Fruit fly (Drosophila melanogaster): ENCODE data around the gene CG43348.

CG43348 gene

dm6 chr2L:1158519-1159319 lies 40.5 kb upstream of the CG43348 start, which contains the start of gene Tango14 (continued):
- TF ChIP-seq lola (GFP tag; optimal IDR thresholded peaks at IDR 0.05) = peak in 1 of 3 experiments; percentile 14
- TF ChIP-seq CG17328 (GFP tag; IDR thresholded peaks at IDR 0.05) = no peak
- TF ChIP-seq CG31388 (GFP tag; optimal IDR thresholded peaks at IDR 0.05) = no peak
- no peak for TF ChIP-seq CG2116 (GFP tag; optimal IDR thresholded peaks at IDR 0.05)
- TF ChIP-seq CG1647 (GFP tag; optimal IDR thresholded peaks at IDR 0.05) = no peak
- TF ChIP-seq CG1603 (tag; optimal IDR thresholded peaks at IDR 0.05) = no peak
- no peak for TF ChIP-seq CG11695 (GFP tag; IDR thresholded peaks at IDR 0.05)
- no peak for TF ChIP-seq sima (GFP tag; optimal IDR thresholded peaks at IDR 0.05)
- TF ChIP-seq CG16779 (GFP tag; IDR thresholded peaks at IDR 0.05) = no peak
- no peak for TF ChIP-seq sim (GFP tag; IDR thresholded peaks at IDR 0.05)
- no peak for TF ChIP-seq dmrt11E (tag; optimal IDR thresholded peaks at IDR 0.05)
- TF ChIP-seq kay (GFP tag; optimal IDR thresholded peaks at IDR 0.05) = no peak
- no peak for TF ChIP-seq ase (GFP tag; IDR thresholded peaks at IDR 0.05)
- TF ChIP-seq CG12769 (tag; optimal IDR thresholded peaks at IDR 0.05) = no peak
- TF ChIP-seq nau (GFP tag; optimal IDR thresholded peaks at IDR 0.05) = no peak
- no peak for TF ChIP-seq HmgZ (tag; optimal IDR thresholded peaks at IDR 0.05)
- TF ChIP-seq Scr (GFP tag; IDR thresholded peaks at IDR 0.05; ENCODE audit: partially characterized antibody) = no peak
- TF ChIP-seq Hr78 (GFP tag; optimal IDR thresholded peaks at IDR 0.05) = no peak
- TF ChIP-seq eve (GFP tag; optimal IDR thresholded peaks at IDR 0.05) = no peak
- no peak for TF ChIP-seq CG4328 (GFP tag; optimal IDR thresholded peaks at IDR 0.05)
- no peak for TF ChIP-seq NfI (GFP tag; optimal IDR thresholded peaks at IDR 0.05)
- no peak for TF ChIP-seq CG8924 (tag; optimal IDR thresholded peaks at IDR 0.05)
- no peak for TF ChIP-seq CG13123 (GFP tag; optimal IDR thresholded peaks at IDR 0.05)
- no peak for TF ChIP-seq NC2α (GFP tag; optimal IDR thresholded peaks at IDR 0.05)
- TF ChIP-seq ro (GFP tag; IDR thresholded peaks at IDR 0.05) = no peak
- TF ChIP-seq CG3995 (GFP tag; optimal IDR thresholded peaks at IDR 0.05) = peak; percentile 14
- TF ChIP-seq otp (GFP tag; IDR thresholded peaks at IDR 0.05) = 0 out of 3 replicates have a peak, but pooled peaks have one; percentile 23
- TF ChIP-seq p53 (GFP tag; optimal IDR thresholded peaks at IDR 0.05) = no peak
- peak; percentile 12 for TF ChIP-seq CG18262 (tag; optimal IDR thresholded peaks at IDR 0.05)
- TF ChIP-seq Bgb (GFP tag; IDR thresholded peaks at IDR 0.05; ENCODE audit: partially characterized antibody) = peak; percentile 45; the same call in 1 of the 2 replicates
- no peak for TF ChIP-seq Dek (tag; optimal IDR thresholded peaks at IDR 0.05)
- peak; percentile 34 for TF ChIP-seq CG4617 (GFP tag; optimal IDR thresholded peaks at IDR 0.05; ENCODE audit: borderline replicate concordance)
- no peak for TF ChIP-seq Atf-2 (GFP tag; optimal IDR thresholded peaks at IDR 0.05)
- no peak for TF ChIP-seq tgo (GFP tag; IDR thresholded peaks at IDR 0.05)
- TF ChIP-seq bab2 (GFP tag; optimal IDR thresholded peaks at IDR 0.05) = no peak
- peak; percentile 95 for TF ChIP-seq bigmax (GFP tag; optimal IDR thresholded peaks at IDR 0.05)
- TF ChIP-seq Fer1 (GFP tag; optimal IDR thresholded peaks at IDR 0.05) = no peak
- TF ChIP-seq BtbVII (GFP tag; optimal IDR thresholded peaks at IDR 0.05) = no peak
- no peak for TF ChIP-seq fd3F (GFP tag; optimal IDR thresholded peaks at IDR 0.05)
- no peak for TF ChIP-seq emc (GFP tag; optimal IDR thresholded peaks at IDR 0.05)
- TF ChIP-seq rib (GFP tag; IDR thresholded peaks at IDR 0.05) = no peak
- TF ChIP-seq Bteb2 (GFP tag; optimal IDR thresholded peaks at IDR 0.05) = no peak
- no peak for TF ChIP-seq CG17186 (GFP tag; optimal IDR thresholded peaks at IDR 0.05)
- TF ChIP-seq Optix (GFP tag; IDR thresholded peaks at IDR 0.05) = no peak
- no peak for TF ChIP-seq CG6654 (GFP tag; optimal IDR thresholded peaks at IDR 0.05)
- TF ChIP-seq CG42726 (GFP tag; IDR thresholded peaks at IDR 0.05; ENCODE audit: partially characterized antibody) = no peak
- no peak for TF ChIP-seq CG32532 (GFP tag; IDR thresholded peaks at IDR 0.05)
- TF ChIP-seq ham (GFP tag; IDR thresholded peaks at IDR 0.05) = no peak
- TF ChIP-seq Fer3 (tag; optimal IDR thresholded peaks at IDR 0.05) = no peak

Measured in whole organism, embryonic.